Worm (Caenorhabditis elegans) whole organism, L3 larva: Measurements from ENCODE around the gene puf-9.

ENCODE experiments used
- ama-1 ChIP-seq: fragments of 150-350 bp; optimal IDR thresholded peaks from 2 replicates; lab custom pipeline; 2018
- ceh-28 ChIP-seq: fragments of 150-350 bp; optimal IDR thresholded peaks from 2 replicates; lab custom pipeline; 2014; ENCODE audit warnings: missing biosample characterization, missing genetic modification reagents, missing genetic modification characterization
- fos-1 ChIP-seq: fragments of 150-350 bp; optimal IDR thresholded peaks from 2 replicates; lab custom pipeline; 2014; ENCODE audit warnings: missing biosample characterization, missing genetic modification characterization
- jun-1 ChIP-seq: fragments of 150-350 bp; optimal IDR thresholded peaks from 2 replicates; lab custom pipeline; 2014; ENCODE audit warnings: missing biosample characterization, missing genetic modification reagents, missing genetic modification characterization
- nhr-11 ChIP-seq: fragments of 150-350 bp; optimal IDR thresholded peaks from 2 replicates; lab custom pipeline; 2014; ENCODE audit warnings: missing biosample characterization, missing genetic modification characterization
- nhr-12 ChIP-seq: fragments of 150-350 bp; optimal IDR thresholded peaks from 2 replicates; lab custom pipeline; 2014; ENCODE audit warnings: missing biosample characterization, missing genetic modification characterization
- nhr-23 ChIP-seq: fragments of 150-350 bp; optimal IDR thresholded peaks from 2 replicates; lab custom pipeline; 2014; ENCODE audit warnings: missing biosample characterization, missing genetic modification reagents, missing genetic modification characterization
- nhr-76 ChIP-seq: fragments of 150-350 bp; sonication (generic microtip); optimal IDR thresholded peaks from 5 replicates; lab custom pipeline; 2014; ENCODE audit warnings: missing biosample characterization, missing genetic modification characterization
- sea-2 ChIP-seq: fragments of 150-350 bp; sonication (generic microtip); optimal IDR thresholded peaks from 4 replicates; lab custom pipeline; 2014; ENCODE audit warnings: missing biosample characterization, missing genetic modification reagents, missing genetic modification characterization
- tbx-2 ChIP-seq: sonication (generic microtip); optimal IDR thresholded peaks from 2 replicates; lab custom pipeline; 2016; ENCODE audit warnings: mild to moderate bottlenecking, missing genetic modification characterization, missing compliant biosample characterization
- unc-39 ChIP-seq: sonication (generic microtip); optimal IDR thresholded peaks from 4 replicates; lab custom pipeline; 2017; ENCODE audit warnings: missing biosample characterization, missing genetic modification characterization

ce11 chrX:5798690-5799089 is 42.7 kb upstream of the puf-9 start, which contains the start of gene F46G11.4:
- no peak for TF ChIP-seq nhr-76
- TF ChIP-seq tbx-2: no peak
- no peak for TF ChIP-seq ama-1
- no peak for TF ChIP-seq nhr-11
- TF ChIP-seq fos-1 (tag; lab: Kevin White, UChicago): no peak
- TF ChIP-seq jun-1 (tag; lab: Kevin White, UChicago): no peak
- no peak for TF ChIP-seq nhr-23 (tag; lab: Kevin White, UChicago)
- no peak for TF ChIP-seq ceh-28 (tag; lab: Kevin White, UChicago)
- TF ChIP-seq sea-2 (GFP tag; lab: Kevin White, UChicago): no peak
- no peak for TF ChIP-seq nhr-12 (tag; lab: Kevin White, UChicago)
- no peak for TF ChIP-seq unc-39 (tag; lab: Kevin White, UChicago)
